Fruit fly (Drosophila melanogaster): ENCODE measurements around the gene naz.
A peak's percentile ranks its signal among the peaks of the same experiment; 100 is the strongest.

naz gene

DNA sequence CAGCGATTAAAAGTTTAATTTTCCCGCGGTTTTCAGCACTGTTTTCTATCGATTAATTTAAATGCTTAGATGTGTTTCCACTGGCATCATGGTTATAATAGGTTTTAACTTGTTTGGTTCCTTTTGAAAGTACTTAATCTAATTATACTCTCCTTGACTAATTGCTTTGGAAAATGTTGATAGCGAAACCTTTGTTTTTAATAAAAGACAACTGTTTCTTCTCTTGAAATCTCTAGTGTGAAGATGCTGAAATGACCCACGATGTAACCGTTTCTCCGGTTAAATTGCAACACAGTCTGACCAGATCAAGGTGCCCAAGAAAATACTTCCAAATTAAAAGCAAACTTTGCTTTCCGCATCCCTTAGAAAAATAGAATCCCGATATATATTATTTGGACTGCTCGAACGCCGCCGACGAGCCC, 29.8 kb downstream of the naz start, which contains the start of gene Dlc90F:
TSS of gene Dlc90F (plus strand) at position 330 of the 422 bp plus-strand sequence.
- TF ChIP-seq sage (GFP tag; optimal IDR thresholded peaks at IDR 0.05), result peak; percentile 4
- TF ChIP-seq rgr (GFP tag; optimal IDR thresholded peaks at IDR 0.05), result peak; percentile 62
- TF ChIP-seq Hr78 (GFP tag; optimal IDR thresholded peaks at IDR 0.05), result no peak
- no peak for TF ChIP-seq CG32264 (GFP tag; optimal IDR thresholded peaks at IDR 0.05)
- TF ChIP-seq pan (optimal IDR thresholded peaks at IDR 0.05), result no peak
- TF ChIP-seq dsf (GFP tag; optimal IDR thresholded peaks at IDR 0.05; ENCODE audit: borderline replicate concordance), result peak; percentile 58
- peak; percentile 63 for TF ChIP-seq Sp1 (GFP tag; optimal IDR thresholded peaks at IDR 0.05)
- no peak for TF ChIP-seq N (GFP tag; optimal IDR thresholded peaks at IDR 0.05)
- peak; percentile 27 for TF ChIP-seq Myc (optimal IDR thresholded peaks at IDR 0.05)
- TF ChIP-seq ey (GFP tag; optimal IDR thresholded peaks at IDR 0.05), result peak; percentile 64
- TF ChIP-seq h (GFP tag; optimal IDR thresholded peaks at IDR 0.05), result no peak
- peak; percentile 73 for TF ChIP-seq woc (GFP tag; optimal IDR thresholded peaks at IDR 0.05)
- no peak for TF ChIP-seq Rel (GFP tag; optimal IDR thresholded peaks at IDR 0.05)
- TF ChIP-seq Rel (tag; optimal IDR thresholded peaks at IDR 0.05), result peak; percentile 33
- no peak for TF ChIP-seq Hr83 (GFP tag; optimal IDR thresholded peaks at IDR 0.05; ENCODE audit: poor library complexity, severe bottlenecking)
- TF ChIP-seq Dif (GFP tag; optimal IDR thresholded peaks at IDR 0.05; ENCODE audit: partially characterized antibody), result no peak
- TF ChIP-seq HLH106 (tag; optimal IDR thresholded peaks at IDR 0.05), result peak; percentile 78
- peak; percentile 53 for TF ChIP-seq dmrt93B (GFP tag; optimal IDR thresholded peaks at IDR 0.05)
- TF ChIP-seq OdsH (GFP tag; optimal IDR thresholded peaks at IDR 0.05), result peak; percentile 8
- peak; percentile 44 for TF ChIP-seq br (GFP tag; optimal IDR thresholded peaks at IDR 0.05)
- peak; percentile 45 for TF ChIP-seq Jra (GFP tag; optimal IDR thresholded peaks at IDR 0.05)
- peak; percentile 54 for TF ChIP-seq psq (GFP tag; optimal IDR thresholded peaks at IDR 0.05)
- TF ChIP-seq fru (GFP tag; optimal IDR thresholded peaks at IDR 0.05), result peak; percentile 67
- TF ChIP-seq sv (GFP tag; optimal IDR thresholded peaks at IDR 0.05), result no peak
- peak; percentile 64 for TF ChIP-seq Hnf4 (GFP tag; optimal IDR thresholded peaks at IDR 0.05)

dm6 chr3R:18298298-18298899, 30.3 kb downstream of the naz start:
- TF ChIP-seq pan (optimal IDR thresholded peaks at IDR 0.05) (no peak), h (GFP tag; optimal IDR thresholded peaks at IDR 0.05) (peak; percentile 56), tai (GFP tag; optimal IDR thresholded peaks at IDR 0.05) (no peak), HLH106 (tag; optimal IDR thresholded peaks at IDR 0.05) (peak; percentile 27), sage (GFP tag; optimal IDR thresholded peaks at IDR 0.05) (peak; percentile 34), jim (GFP tag; optimal IDR thresholded peaks at IDR 0.05) (peak; percentile 89), Hnf4 (GFP tag; optimal IDR thresholded peaks at IDR 0.05) (peak; percentile 58), br (GFP tag; optimal IDR thresholded peaks at IDR 0.05) (peak; percentile 55), dsf (GFP tag; optimal IDR thresholded peaks at IDR 0.05; ENCODE audit: borderline replicate concordance) (no peak), Mio (GFP tag; optimal IDR thresholded peaks at IDR 0.05) (peak; percentile 63), N (GFP tag; optimal IDR thresholded peaks at IDR 0.05) (no peak), CG32264 (GFP tag; optimal IDR thresholded peaks at IDR 0.05) (no peak), brk (GFP tag; optimal IDR thresholded peaks at IDR 0.05) (no peak), psq (GFP tag; optimal IDR thresholded peaks at IDR 0.05) (peak; percentile 6), dmrt93B (GFP tag; optimal IDR thresholded peaks at IDR 0.05) (no peak), Hr83 (GFP tag; optimal IDR thresholded peaks at IDR 0.05; ENCODE audit: poor library complexity, severe bottlenecking) (peak; percentile 97), lola (GFP tag; optimal IDR thresholded peaks at IDR 0.05) (no peak), sv (GFP tag; optimal IDR thresholded peaks at IDR 0.05) (no peak), CrebA (GFP tag; optimal IDR thresholded peaks at IDR 0.05; ENCODE audit: borderline replicate concordance) (no peak), Dfd (GFP tag; optimal IDR thresholded peaks at IDR 0.05) (no peak), Myc (optimal IDR thresholded peaks at IDR 0.05) (no peak), usp (GFP tag; optimal IDR thresholded peaks at IDR 0.05) (no peak), fru (GFP tag; optimal IDR thresholded peaks at IDR 0.05) (peak; percentile 23), dl (GFP tag; optimal IDR thresholded peaks at IDR 0.05; ENCODE audit: insufficient read depth in 1 of 2, partially characterized antibody in 2 of 2) (peak in 1 of 2 experiments; percentile 29), CG9705 (GFP tag; optimal IDR thresholded peaks at IDR 0.05) (no peak), rgr (GFP tag; optimal IDR thresholded peaks at IDR 0.05) (peak; percentile 59), Vsx2 (GFP tag; optimal IDR thresholded peaks at IDR 0.05; ENCODE audit: partially characterized antibody) (no peak), Jra (GFP tag; optimal IDR thresholded peaks at IDR 0.05) (peak; percentile 87), GATAd (GFP tag; optimal IDR thresholded peaks at IDR 0.05) (peak; percentile 2), foxo (GFP tag; optimal IDR thresholded peaks at IDR 0.05) (peak in 1 of 2 experiments; percentile 37), OdsH (GFP tag; optimal IDR thresholded peaks at IDR 0.05) (peak; percentile 32), Abd-B (GFP tag; optimal IDR thresholded peaks at IDR 0.05) (no peak), Rel (GFP tag; optimal IDR thresholded peaks at IDR 0.05) (peak; percentile 68), Rel (tag; optimal IDR thresholded peaks at IDR 0.05) (peak; percentile 10), Hr78 (GFP tag; optimal IDR thresholded peaks at IDR 0.05) (no peak), woc (GFP tag; optimal IDR thresholded peaks at IDR 0.05) (no peak), ey (GFP tag; optimal IDR thresholded peaks at IDR 0.05) (peak; percentile 41), Sp1 (GFP tag; optimal IDR thresholded peaks at IDR 0.05) (no peak), Dif (GFP tag; optimal IDR thresholded peaks at IDR 0.05; ENCODE audit: partially characterized antibody) (peak; percentile 42)
